Worm (Caenorhabditis elegans) whole organism, late embryonic: ENCODE results near the gene sym-4.

Experiments used
- K02D7.2 ChIP-seq: sonication (generic microtip); optimal IDR thresholded peaks from 2 replicates; lab custom pipeline; 2017; ENCODE audit warnings: mild to moderate bottlenecking, missing genetic modification characterization, missing compliant biosample characterization
- dmd-4 ChIP-seq: sonication (generic microtip); optimal IDR thresholded peaks from 2 replicates; lab custom pipeline; 2016; ENCODE audit warnings: borderline replicate concordance, missing genetic modification characterization, missing compliant biosample characterization
- eyg-1 ChIP-seq: sonication (generic microtip); optimal IDR thresholded peaks from 2 replicates; lab custom pipeline; 2016; ENCODE audit warnings: missing genotype, missing genetic modification characterization, missing compliant biosample characterization
- gmeb-2 ChIP-seq: sonication (generic microtip); optimal IDR thresholded peaks from 2 replicates; lab custom pipeline; 2016; ENCODE audit warnings: missing genetic modification characterization, inconsistent platforms, missing compliant biosample characterization
- nhr-11 ChIP-seq: fragments of 150-350 bp; optimal IDR thresholded peaks from 2 replicates; lab custom pipeline; 2014; ENCODE audit warnings: missing biosample characterization, missing genetic modification characterization
- ttx-3 ChIP-seq: sonication (generic microtip); optimal IDR thresholded peaks from 2 replicates; lab custom pipeline; 2016; ENCODE audit warnings: missing genetic modification reagents, missing genetic modification characterization, missing compliant biosample characterization

DNA sequence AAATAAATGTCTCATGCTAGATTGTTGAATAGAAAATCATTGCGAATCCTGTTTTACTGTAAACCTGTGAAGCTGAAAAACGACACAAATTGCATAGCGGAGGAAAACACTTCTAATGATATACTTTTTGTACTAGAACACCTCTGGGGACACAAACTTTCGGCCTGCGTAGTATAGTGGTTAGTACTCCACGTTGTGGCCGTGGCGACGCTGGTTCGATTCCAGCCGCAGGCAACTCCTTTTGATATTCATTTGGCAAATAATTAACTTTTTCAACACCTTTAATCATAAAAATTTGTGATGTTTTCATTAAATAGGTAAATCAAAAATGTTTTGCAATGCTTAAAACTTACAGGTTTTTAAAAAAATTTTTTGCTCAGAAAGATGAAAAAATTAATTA lies 34.5 kb downstream of the sym-4 start:
- TF ChIP-seq eyg-1 (no peak), K02D7.2 (tag; lab: Kevin White, UChicago) (no peak), ttx-3 (tag; lab: Kevin White, UChicago) (no peak), gmeb-2 (tag; lab: Kevin White, UChicago) (no peak), dmd-4 (tag; lab: Kevin White, UChicago) (no peak), nhr-11 (no peak)
